Fruit fly (Drosophila melanogaster) S2 (cell line): ENCODE results near the gene Kdm5.

Experiments
- CG8478 ChIP-seq: fragments of >200 bp; optimal IDR thresholded peaks from 2 replicates; lab custom pipeline; 2018
- CTCF ChIP-seq, 2 experiments: fragments of >200 bp; optimal IDR thresholded peaks; 2 replicates each; lab custom pipeline; 2018

DNA sequence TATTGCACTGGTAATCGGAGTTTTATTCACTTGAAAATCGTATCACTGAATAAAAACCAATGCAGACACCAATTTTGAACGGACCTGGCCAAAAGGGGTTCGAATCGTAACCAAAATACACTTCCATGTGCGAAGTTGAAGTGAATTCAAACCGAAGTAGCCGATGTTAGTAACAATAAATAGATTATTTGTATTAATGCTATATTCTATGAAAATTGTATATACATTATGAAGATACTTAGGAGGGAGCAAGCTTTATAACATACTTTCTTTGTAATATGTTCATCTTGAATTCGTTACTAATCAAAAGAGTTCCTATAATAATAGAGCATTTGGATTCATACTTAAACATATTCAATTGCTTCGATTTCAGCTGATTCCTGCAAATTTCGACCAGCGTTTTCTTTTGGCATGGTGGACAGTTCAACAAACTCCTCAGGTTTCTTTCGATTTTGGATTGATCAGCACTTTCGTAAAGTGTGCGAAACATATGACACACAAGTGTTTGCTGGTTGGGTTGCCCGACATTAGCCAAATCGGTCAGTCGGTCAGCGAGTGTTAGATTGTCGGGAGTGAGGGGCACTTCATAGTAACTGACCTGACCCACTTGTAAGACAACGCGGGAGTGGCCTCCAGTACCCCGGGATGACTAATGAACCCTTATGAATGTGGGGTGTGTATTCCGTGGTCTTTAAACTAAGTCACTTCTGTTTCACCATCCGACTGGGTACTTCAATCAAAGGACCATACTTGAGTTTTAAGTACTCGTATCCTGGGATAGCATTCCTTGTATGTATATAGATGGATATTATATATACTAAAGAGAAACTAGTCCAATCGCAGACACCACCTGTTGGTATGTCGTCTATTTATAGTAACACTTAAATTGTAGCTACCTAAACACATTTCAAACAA, 31.3 kb downstream of the Kdm5 start, which contains the start of the genes CG13992 and Ucp4C:
- TF ChIP-seq CG8478 = no peak
- TF ChIP-seq CTCF (optimal IDR thresholded peaks at IDR 0.05; lab: Kevin White, UChicago) = no peak
